Fruit fly (Drosophila melanogaster): ENCODE measurements around the gene CG16985.

DNA sequence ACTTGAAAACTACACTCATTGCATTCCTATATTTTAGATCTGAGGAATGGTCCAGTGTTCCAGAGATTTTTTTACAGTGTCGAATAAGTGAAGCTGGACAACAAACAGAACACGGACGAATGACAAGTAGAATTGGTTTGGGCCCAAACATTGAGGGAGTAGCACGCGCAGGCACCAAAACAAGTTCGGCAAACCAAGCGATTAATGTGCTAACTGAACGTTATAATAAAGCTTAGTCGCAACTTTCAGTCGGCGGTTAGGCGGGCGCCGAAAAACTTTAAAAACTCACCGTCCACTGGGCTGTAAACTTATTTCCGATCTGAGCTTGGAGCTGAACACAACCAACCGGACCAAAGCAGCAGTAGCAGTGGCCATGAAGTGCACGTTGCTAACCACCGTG lies 46.0 kb downstream of the CG16985 start, which contains the start of gene CG1143:
- TF ChIP-seq CG15710 (tag; optimal IDR thresholded peaks at IDR 0.05): no peak
- no peak for TF ChIP-seq Snoo (tag; optimal IDR thresholded peaks at IDR 0.05)
- no peak for TF ChIP-seq CG8159 (tag; optimal IDR thresholded peaks at IDR 0.05)
- TF ChIP-seq CG9948 (tag; optimal IDR thresholded peaks at IDR 0.05): no peak
- TF ChIP-seq CG13204 (GFP tag; optimal IDR thresholded peaks at IDR 0.05): no peak
- no peak for TF ChIP-seq CG32121 (GFP tag; IDR thresholded peaks at IDR 0.05)
- no peak for TF ChIP-seq CG4496 (GFP tag; IDR thresholded peaks at IDR 0.05)
- TF ChIP-seq Pif1B (GFP tag; optimal IDR thresholded peaks at IDR 0.05): no peak
- TF ChIP-seq Ets98B (GFP tag; IDR thresholded peaks at IDR 0.05): no peak
- no peak for TF ChIP-seq D1 (tag; optimal IDR thresholded peaks at IDR 0.05)
- no peak for TF ChIP-seq CG14655 (GFP tag; optimal IDR thresholded peaks at IDR 0.05)
- TF ChIP-seq EcR (GFP tag; optimal IDR thresholded peaks at IDR 0.05): no peak
- no peak for TF ChIP-seq CG17806 (tag; optimal IDR thresholded peaks at IDR 0.05)
- no peak for TF ChIP-seq CG8301 (tag; optimal IDR thresholded peaks at IDR 0.05)

Measured in whole organism, pupa.